Worm (Caenorhabditis elegans): ENCODE measurements around the gene F42C5.4.

Gene F42C5.4

DNA sequence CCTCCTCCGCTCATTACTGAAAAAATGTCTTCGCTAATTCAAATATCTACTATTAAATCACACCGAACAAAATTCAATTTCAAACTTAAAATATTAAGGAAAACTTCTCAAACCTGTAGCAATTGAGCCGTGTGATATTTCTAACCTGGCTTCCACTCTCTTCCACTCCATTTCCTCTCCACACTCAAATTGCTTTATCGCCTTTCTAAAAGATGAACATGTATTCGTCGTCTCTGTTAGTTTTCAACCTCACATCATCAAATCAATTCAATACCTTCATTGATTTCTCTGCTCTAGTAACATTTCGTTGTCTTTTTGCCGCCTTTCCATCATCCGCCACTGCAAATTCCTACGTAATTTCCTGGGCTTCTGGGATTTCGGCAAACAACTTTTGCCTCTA is at the start of gene F42C5.4:
F42C5.4 (minus strand) TSS at position 171 of the 400 bp plus-strand sequence.
- TF ChIP-seq lin-15B (tag; optimal IDR thresholded peaks at IDR 0.05) (no peak), nhr-25 (tag; optimal IDR thresholded peaks at IDR 0.05) (no peak), elt-3 (tag; optimal IDR thresholded peaks at IDR 0.05) (no peak), nhr-28 (tag; optimal IDR thresholded peaks at IDR 0.05) (no peak), lin-39 (tag; optimal IDR thresholded peaks at IDR 0.05) (no peak), pqm-1 (tag; optimal IDR thresholded peaks at IDR 0.05) (no peak), unc-62 (GFP tag; optimal IDR thresholded peaks at IDR 0.05) (no peak), pha-4 (tag; optimal IDR thresholded peaks at IDR 0.05) (no peak), ceh-9 (tag; optimal IDR thresholded peaks at IDR 0.05) (no peak), eor-1 (tag; optimal IDR thresholded peaks at IDR 0.05) (no peak), hmg-11 (tag; optimal IDR thresholded peaks at IDR 0.05) (no peak), R02D3.7 (tag; optimal IDR thresholded peaks at IDR 0.05) (no peak), snpc-4 (tag; optimal IDR thresholded peaks at IDR 0.05) (no peak), nhr-12 (tag; optimal IDR thresholded peaks at IDR 0.05) (no peak), nhr-11 (tag; optimal IDR thresholded peaks at IDR 0.05) (no peak), ceh-28 (tag; optimal IDR thresholded peaks at IDR 0.05) (no peak), tbx-2 (tag; optimal IDR thresholded peaks at IDR 0.05) (no peak), nhr-43 (tag; optimal IDR thresholded peaks at IDR 0.05; ENCODE audit: poor library complexity, severe bottlenecking) (no peak), nhr-76 (tag; optimal IDR thresholded peaks at IDR 0.05) (no peak), nhr-237 (tag; optimal IDR thresholded peaks at IDR 0.05) (no peak)

- TF ChIP-seq fos-1 (tag; optimal IDR thresholded peaks at IDR 0.05) (no peak), nhr-76 (tag; optimal IDR thresholded peaks at IDR 0.05) (no peak), eor-1 (tag; optimal IDR thresholded peaks at IDR 0.05) (no peak), elt-1 (tag; optimal IDR thresholded peaks at IDR 0.05) (no peak), fkh-2 (tag; optimal IDR thresholded peaks at IDR 0.05) (no peak), ZK546.5 (tag; optimal IDR thresholded peaks at IDR 0.05) (no peak), nhr-28 (tag; optimal IDR thresholded peaks at IDR 0.05) (no peak), lsy-12 (tag; optimal IDR thresholded peaks at IDR 0.05) (no peak)
Measured at ce11 chrIV:7339095-7339494, 47.2 kb upstream of the F42C5.4 start.

DNA sequence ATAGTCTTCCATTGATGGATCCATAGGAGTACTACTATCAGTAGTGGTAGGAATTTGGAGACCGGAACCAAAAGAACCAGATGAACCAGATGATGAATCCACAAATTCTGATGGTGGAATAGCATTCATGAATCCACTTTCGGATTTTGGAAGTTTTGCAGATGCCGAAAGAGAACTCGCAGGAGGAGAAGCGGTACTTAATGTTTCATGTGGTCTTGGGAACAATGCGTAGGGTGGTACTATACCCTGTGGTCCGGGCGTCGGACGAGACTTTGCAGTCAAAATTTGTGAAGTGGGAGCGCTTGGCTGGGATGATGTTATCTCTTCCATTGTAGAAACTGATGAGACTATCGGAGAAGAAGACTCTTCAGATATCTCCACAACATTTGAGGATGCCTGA is 46.1 kb upstream of the F42C5.4 start:
- TF ChIP-seq lsy-12 (tag; optimal IDR thresholded peaks at IDR 0.05) (no peak), ztf-11 (tag; optimal IDR thresholded peaks at IDR 0.05) (no peak), pqm-1 (tag; optimal IDR thresholded peaks at IDR 0.05) (no peak), lin-15B (tag; optimal IDR thresholded peaks at IDR 0.05) (no peak), fkh-2 (tag; optimal IDR thresholded peaks at IDR 0.05) (no peak), elt-2 (tag; optimal IDR thresholded peaks at IDR 0.05) (no peak), ceh-28 (tag; optimal IDR thresholded peaks at IDR 0.05) (no peak), nhr-237 (tag; optimal IDR thresholded peaks at IDR 0.05) (no peak), nhr-76 (tag; optimal IDR thresholded peaks at IDR 0.05) (no peak), fkh-10 (GFP tag; optimal IDR thresholded peaks at IDR 0.05) (no peak), snpc-4 (tag; optimal IDR thresholded peaks at IDR 0.05) (no peak), egl-5 (tag; optimal IDR thresholded peaks at IDR 0.05) (no peak)

DNA sequence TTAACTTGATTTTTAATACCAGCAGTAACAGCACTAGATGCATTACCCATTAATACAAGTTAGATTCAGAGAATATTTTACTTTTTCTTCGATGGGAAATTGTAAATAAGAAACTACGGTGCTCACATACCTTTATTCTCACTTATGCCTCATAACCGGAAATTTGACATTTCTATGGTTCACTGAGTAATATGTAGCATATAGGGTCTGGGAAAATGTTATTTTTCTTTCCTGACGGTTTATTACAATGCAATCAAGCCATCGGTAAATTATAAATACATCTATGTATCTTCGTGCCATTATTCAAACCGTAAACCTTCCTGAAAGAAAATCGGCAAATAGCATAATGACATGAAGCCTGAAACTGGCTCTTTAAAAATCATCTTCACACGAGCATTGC is 40.8 kb upstream of the F42C5.4 start, which contains the start of gene ocr-4:
ocr-4 (minus strand) TSS at position 101 of the 400 bp plus-strand sequence.
- TF ChIP-seq ztf-4 (tag; optimal IDR thresholded peaks at IDR 0.05): no peak
- no peak for TF ChIP-seq ztf-11 (tag; optimal IDR thresholded peaks at IDR 0.05)
- TF ChIP-seq hmg-11 (tag; optimal IDR thresholded peaks at IDR 0.05): no peak
- TF ChIP-seq ceh-9 (tag; optimal IDR thresholded peaks at IDR 0.05): no peak
- no peak for TF ChIP-seq nhr-12 (tag; optimal IDR thresholded peaks at IDR 0.05)
- TF ChIP-seq lin-39 (tag; optimal IDR thresholded peaks at IDR 0.05): no peak
- TF ChIP-seq ceh-82 (tag; optimal IDR thresholded peaks at IDR 0.05): no peak
- TF ChIP-seq sea-2 (GFP tag; optimal IDR thresholded peaks at IDR 0.05): no peak
- TF ChIP-seq nhr-237 (tag; optimal IDR thresholded peaks at IDR 0.05): no peak
- no peak for TF ChIP-seq mml-1 (tag; optimal IDR thresholded peaks at IDR 0.05)
- TF ChIP-seq unc-39 (tag; optimal IDR thresholded peaks at IDR 0.05): no peak
- no peak for TF ChIP-seq zag-1 (tag; optimal IDR thresholded peaks at IDR 0.05)
- TF ChIP-seq nhr-77 (tag; optimal IDR thresholded peaks at IDR 0.05): no peak
- no peak for TF ChIP-seq nhr-43 (tag; optimal IDR thresholded peaks at IDR 0.05; ENCODE audit: poor library complexity, severe bottlenecking)
- no peak for TF ChIP-seq pha-4 (tag; optimal IDR thresholded peaks at IDR 0.05)
- no peak for TF ChIP-seq ZK546.5 (tag; optimal IDR thresholded peaks at IDR 0.05)
- TF ChIP-seq aly-2 (tag; optimal IDR thresholded peaks at IDR 0.05): no peak
- no peak for TF ChIP-seq elt-2 (tag; optimal IDR thresholded peaks at IDR 0.05)
- TF ChIP-seq eor-1 (tag; optimal IDR thresholded peaks at IDR 0.05): no peak
